Worm (Caenorhabditis elegans): ENCODE data around the gene F10C1.9.

F10C1.9 gene

DNA sequence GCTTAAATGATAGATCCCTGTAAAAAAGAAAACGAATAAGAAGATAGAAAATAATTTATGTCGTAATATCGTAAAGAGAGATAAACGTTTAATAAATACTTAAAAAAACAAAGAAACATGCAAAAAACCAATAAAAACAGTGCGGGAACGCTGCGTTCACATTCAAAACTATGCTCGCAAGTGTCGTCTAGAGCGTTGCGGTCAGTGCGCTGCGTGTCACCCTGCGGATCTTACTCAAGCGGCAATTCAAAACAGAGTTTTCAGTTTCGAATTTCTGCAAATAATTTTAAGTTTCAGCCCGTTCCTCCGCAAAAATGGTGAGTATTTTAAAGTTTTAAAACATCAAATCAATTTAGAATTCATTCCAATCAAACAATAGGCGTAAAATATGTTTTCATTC, 30.3 kb downstream of the F10C1.9 start, which contains the start of the genes tiar-1 and lelo-4 (continued):
- TF ChIP-seq K12H6.12 (tag; optimal IDR thresholded peaks at IDR 0.05) (peak; percentile 38), dox-1 (GFP tag; IDR thresholded peaks at IDR 0.05) (peak; percentile 47; the same call in 1 of the 2 replicates), sea-2 (GFP tag; IDR thresholded peaks at IDR 0.05) (no peak), nfyb-1 (GFP tag; IDR thresholded peaks at IDR 0.05) (peak; percentile 61; the same call in 1 of the 2 replicates), snpc-4 (GFP tag; optimal IDR thresholded peaks at IDR 0.05) (peak; percentile 4), snpc-4 (tag; optimal IDR thresholded peaks at IDR 0.05) (peak in 3 of 4 experiments; percentile 27 to 63 (median 62)), madf-3 (GFP tag; IDR thresholded peaks at IDR 0.05) (peak; percentile 99), snpc-3.4 (tag; optimal IDR thresholded peaks at IDR 0.05) (peak; percentile 72), lsl-1 (GFP tag; optimal IDR thresholded peaks at IDR 0.05) (peak; percentile 14), nhr-80 (tag; optimal IDR thresholded peaks at IDR 0.05) (peak; percentile 27), lin-35 (GFP tag; optimal IDR thresholded peaks at IDR 0.05) (peak in 1 of 3 experiments; percentile 62), hmg-1.2 (GFP tag; IDR thresholded peaks at IDR 0.05) (peak; percentile 43; the same call in 1 of the 2 replicates), zim-3 (tag; optimal IDR thresholded peaks at IDR 0.05) (no peak), ceh-27 (GFP tag; optimal IDR thresholded peaks at IDR 0.05) (peak; percentile 78)

DNA sequence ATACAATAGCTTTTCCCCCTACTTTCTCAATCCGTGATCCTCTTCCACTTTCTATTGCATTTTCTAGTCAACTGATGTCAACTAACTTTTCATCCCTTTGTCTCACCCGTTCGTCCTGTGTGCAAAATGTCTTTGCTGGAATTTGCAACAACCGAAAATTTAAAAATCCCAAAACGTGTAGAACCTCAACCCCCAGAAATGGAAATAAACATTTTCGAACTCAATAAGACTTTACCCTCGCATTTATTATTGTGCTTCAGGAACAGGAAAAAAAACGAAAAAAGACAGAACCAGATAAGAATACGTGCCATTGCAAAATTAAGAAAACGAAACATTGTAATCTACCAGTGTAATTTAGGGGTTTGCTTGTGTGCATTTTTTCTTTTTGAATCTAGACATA, 33.0 kb downstream of the F10C1.9 start:
- TF ChIP-seq Y95B8A.8 (GFP tag; IDR thresholded peaks at IDR 0.05) (peak; percentile 63; the same call in 1 of the 2 replicates), Y53F4B.3 (GFP tag; IDR thresholded peaks at IDR 0.05) (no peak), F52B5.7 (tag; optimal IDR thresholded peaks at IDR 0.05) (peak; percentile 43), mxl-1 (tag; optimal IDR thresholded peaks at IDR 0.05) (no peak), hrde-1 (tag; optimal IDR thresholded peaks at IDR 0.05; ENCODE audit: borderline replicate concordance) (peak; percentile 68), B0336.3 (GFP tag; IDR thresholded peaks at IDR 0.05) (peak; percentile 60; the same call in 1 of the 2 replicates), lin-54 (GFP tag; optimal IDR thresholded peaks at IDR 0.05) (peak; percentile 20), Y53G8AR.9 (GFP tag; conservative IDR thresholded peaks at IDR 0.05) (no peak), him-1 (tag; optimal IDR thresholded peaks at IDR 0.05) (peak; percentile 3), cebp-1 (GFP tag; IDR thresholded peaks at IDR 0.05) (no peak), cebp-1 (tag; optimal IDR thresholded peaks at IDR 0.05) (peak; percentile 24), ama-1 (optimal IDR thresholded peaks at IDR 0.05) (no peak), ama-1 (GFP tag; optimal IDR thresholded peaks at IDR 0.05) (peak in 1 of 2 experiments; percentile 45), snpc-4 (GFP tag; optimal IDR thresholded peaks at IDR 0.05) (peak; percentile 24), snpc-4 (tag; optimal IDR thresholded peaks at IDR 0.05) (peak in 1 of 4 experiments; percentile 30), madf-10 (tag; optimal IDR thresholded peaks at IDR 0.05) (no peak), xnd-1 (tag; optimal IDR thresholded peaks at IDR 0.05) (no peak), madf-6 (GFP tag; IDR thresholded peaks at IDR 0.05) (peak; percentile 40; the same call in 1 of the 2 replicates), bed-1 (GFP tag; IDR thresholded peaks at IDR 0.05) (no peak), snpc-3.4 (tag; optimal IDR thresholded peaks at IDR 0.05) (peak; percentile 50), lin-35 (GFP tag; optimal IDR thresholded peaks at IDR 0.05) (no peak), ZK185.1 (tag; optimal IDR thresholded peaks at IDR 0.05; ENCODE audit: poor library complexity, severe bottlenecking) (peak; percentile 35), rcor-1 (GFP tag; IDR thresholded peaks at IDR 0.05) (no peak; the same call in 1 of the 2 replicates), lin-26 (GFP tag; IDR thresholded peaks at IDR 0.05) (peak; percentile 38; the same call in 1 of the 2 replicates), F57A8.1 (GFP tag; optimal IDR thresholded peaks at IDR 0.05) (no peak), nfyb-1 (GFP tag; IDR thresholded peaks at IDR 0.05) (peak; percentile 58; the same call in 1 of the 2 replicates), hsf-1 (GFP tag; IDR thresholded peaks at IDR 0.05) (peak; percentile 67), ekl-4 (GFP tag; IDR thresholded peaks at IDR 0.05) (peak; percentile 43; the same call in 1 of the 2 replicates)
